Worm (Caenorhabditis elegans): ENCODE data around the gene col-156.

DNA sequence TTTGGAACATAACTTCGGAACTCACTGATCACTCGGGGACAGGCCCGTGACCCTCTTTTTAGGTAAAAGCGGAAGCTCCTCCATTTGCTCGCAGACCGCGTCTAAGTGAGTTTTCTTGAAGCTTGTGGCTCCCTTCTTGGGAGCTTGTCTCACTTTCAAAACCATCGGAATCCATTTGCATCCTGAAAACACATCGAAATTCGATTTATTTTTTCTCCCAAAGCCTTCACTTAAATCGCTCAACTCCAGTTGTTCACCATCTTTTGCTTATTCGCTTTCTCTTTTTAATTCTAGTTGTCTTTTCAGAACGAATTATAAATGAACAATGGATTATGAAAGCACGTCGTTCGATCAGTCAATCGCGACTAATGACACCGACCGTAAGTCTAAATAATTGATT, 9.1 kb upstream of the col-156 start, which contains the start of gene T11F9.1:
- no peak for TF ChIP-seq egl-44 (GFP tag; IDR thresholded peaks at IDR 0.05)
- TF ChIP-seq dpl-1 (GFP tag; optimal IDR thresholded peaks at IDR 0.05): no peak
- TF ChIP-seq Y95B8A.8 (GFP tag; IDR thresholded peaks at IDR 0.05): no peak
- no peak for TF ChIP-seq pha-4 (tag; optimal IDR thresholded peaks at IDR 0.05)
- no peak for TF ChIP-seq sea-2 (GFP tag; IDR thresholded peaks at IDR 0.05)
- TF ChIP-seq cebp-1 (GFP tag; IDR thresholded peaks at IDR 0.05): no peak
- TF ChIP-seq cebp-1 (tag; optimal IDR thresholded peaks at IDR 0.05): no peak
- no peak for TF ChIP-seq nfyb-1 (GFP tag; IDR thresholded peaks at IDR 0.05)
- TF ChIP-seq ets-4 (GFP tag; optimal IDR thresholded peaks at IDR 0.05): no peak
- TF ChIP-seq F37B4.10 (GFP tag; IDR thresholded peaks at IDR 0.05): no peak
- TF ChIP-seq unc-62 (GFP tag; optimal IDR thresholded peaks at IDR 0.05): no peak
- no peak for TF ChIP-seq lin-35 (GFP tag; optimal IDR thresholded peaks at IDR 0.05)
- no peak for TF ChIP-seq ama-1 (optimal IDR thresholded peaks at IDR 0.05)
- TF ChIP-seq ama-1 (GFP tag; optimal IDR thresholded peaks at IDR 0.05): no peak
- TF ChIP-seq snpc-4 (GFP tag; optimal IDR thresholded peaks at IDR 0.05): no peak
- no peak for TF ChIP-seq snpc-4 (tag; optimal IDR thresholded peaks at IDR 0.05)

Data from whole organism, young adult.